Worm (Caenorhabditis elegans) whole organism, L4/young adult: ENCODE data around the gene H12D21.10.

ENCODE experiments used
- W03F9.2 ChIP-seq: fragments of 150-350 bp; optimal IDR thresholded peaks from 2 replicates; lab custom pipeline; 2014; ENCODE audit warnings: missing biosample characterization, missing genetic modification characterization
- him-1 ChIP-seq: sonication (generic microtip); optimal IDR thresholded peaks from 2 replicates; lab custom pipeline; 2016; ENCODE audit warnings: missing genotype, missing genetic modification reagents, missing genetic modification characterization, missing compliant biosample characterization

ce11 chrV:14895557-14895956 lies 4.0 kb upstream of the H12D21.10 start, which contains the start of gene mpst-3:
- no peak for TF ChIP-seq him-1 (tag; lab: Kevin White, UChicago)
- no peak for TF ChIP-seq W03F9.2 (tag; lab: Kevin White, UChicago)
